Worm (Caenorhabditis elegans) whole organism, L2 larva: Measurements from ENCODE around the gene K05D4.9.

Source experiments
- C34F6.9 ChIP-seq: fragments of 150-350 bp; optimal IDR thresholded peaks from 2 replicates; lab custom pipeline; 2014; ENCODE audit warnings: missing biosample characterization, missing genetic modification characterization
- R02D3.7 ChIP-seq: fragments of 150-350 bp; optimal IDR thresholded peaks from 2 replicates; lab custom pipeline; 2014; ENCODE audit warnings: missing biosample characterization, missing genetic modification characterization
- Y55F3AM.14 ChIP-seq: fragments of 200-800 bp; sonication (Bioruptor generic); optimal IDR thresholded peaks from 2 replicates; lab custom pipeline; 2018; ENCODE audit warnings: mild to moderate bottlenecking, missing genetic modification characterization, missing compliant biosample characterization
- ZK546.5 ChIP-seq: sonication (generic microtip); optimal IDR thresholded peaks from 2 replicates; lab custom pipeline; 2017; ENCODE audit warnings: missing biosample characterization, missing genetic modification characterization
- alr-1 ChIP-seq: fragments of 150-350 bp; optimal IDR thresholded peaks from 2 replicates; lab custom pipeline; 2014; ENCODE audit warnings: missing biosample characterization, missing genetic modification characterization
- aly-2 ChIP-seq: fragments of 150-350 bp; optimal IDR thresholded peaks from 2 replicates; lab custom pipeline; 2014; ENCODE audit warnings: missing biosample characterization, missing genetic modification characterization
- blmp-1 ChIP-seq: sonication (generic microtip); optimal IDR thresholded peaks from 2 replicates; lab custom pipeline; 2017; ENCODE audit warnings: missing genetic modification characterization, mild to moderate bottlenecking, missing compliant biosample characterization, antibody characterized with exemption, moderate library complexity; ENCODE audit not compliant: insufficient read depth
- crh-2 ChIP-seq: sonication (generic microtip); optimal IDR thresholded peaks from 2 replicates; lab custom pipeline; 2017; ENCODE audit warnings: missing biosample characterization, missing genetic modification characterization
- dmd-4 ChIP-seq: sonication (generic microtip); optimal IDR thresholded peaks from 2 replicates; lab custom pipeline; 2017; ENCODE audit warnings: missing biosample characterization, missing genetic modification characterization
- egl-27 ChIP-seq: sonication (generic microtip); optimal IDR thresholded peaks from 3 replicates; lab custom pipeline; 2017; ENCODE audit warnings: missing biosample characterization, missing genetic modification reagents, missing genetic modification characterization
- elt-1 ChIP-seq: fragments of 150-350 bp; optimal IDR thresholded peaks from 2 replicates; lab custom pipeline; 2014; ENCODE audit warnings: missing biosample characterization, missing genetic modification characterization
- elt-3 ChIP-seq: sonication (generic microtip); optimal IDR thresholded peaks from 2 replicates; lab custom pipeline; 2017; ENCODE audit warnings: missing biosample characterization, missing genetic modification characterization
- gmeb-1 ChIP-seq: fragments of 150-350 bp; optimal IDR thresholded peaks from 2 replicates; lab custom pipeline; 2014; ENCODE audit warnings: missing biosample characterization, missing genetic modification characterization
- lin-13 ChIP-seq: fragments of 150-350 bp; optimal IDR thresholded peaks from 2 replicates; lab custom pipeline; 2014; ENCODE audit warnings: missing biosample characterization, missing genetic modification reagents, missing genetic modification characterization
- lin-39 ChIP-seq: fragments of 150-350 bp; optimal IDR thresholded peaks from 2 replicates; lab custom pipeline; 2014; ENCODE audit warnings: missing biosample characterization, missing genetic modification reagents, missing genetic modification characterization
- lsy-2 ChIP-seq, 2 experiments: fragments of 150-350 bp in 1 of 2; sonication (generic microtip) in 1 of 2; optimal IDR thresholded peaks; 2 replicates each; lab custom pipeline; 2014 to 2017; ENCODE audit warnings: missing biosample characterization in 2 of 2, missing genetic modification characterization in 2 of 2
- mab-5 ChIP-seq: fragments of 150-350 bp; optimal IDR thresholded peaks from 2 replicates; lab custom pipeline; 2014; ENCODE audit warnings: missing biosample characterization, missing genetic modification characterization
- mbf-1 ChIP-seq: sonication (generic microtip); optimal IDR thresholded peaks from 2 replicates; lab custom pipeline; 2017; ENCODE audit warnings: missing biosample characterization, missing genetic modification characterization
- nhr-11 ChIP-seq: fragments of 150-350 bp; optimal IDR thresholded peaks from 2 replicates; lab custom pipeline; 2014; ENCODE audit warnings: missing biosample characterization, missing genetic modification characterization
- nhr-12 ChIP-seq: fragments of 150-350 bp; optimal IDR thresholded peaks from 2 replicates; lab custom pipeline; 2014; ENCODE audit warnings: missing biosample characterization, missing genetic modification characterization
- nhr-129 ChIP-seq: fragments of 150-350 bp; optimal IDR thresholded peaks from 2 replicates; lab custom pipeline; 2014; ENCODE audit warnings: missing biosample characterization, missing genetic modification characterization
- nhr-21 ChIP-seq: fragments of 150-350 bp; optimal IDR thresholded peaks from 2 replicates; lab custom pipeline; 2014; ENCODE audit warnings: missing biosample characterization, missing genetic modification characterization
- nhr-237 ChIP-seq: fragments of 150-350 bp; optimal IDR thresholded peaks from 2 replicates; lab custom pipeline; 2014; ENCODE audit warnings: missing biosample characterization, missing genetic modification characterization
- nhr-6 ChIP-seq: fragments of 150-350 bp; optimal IDR thresholded peaks from 2 replicates; lab custom pipeline; 2014; ENCODE audit warnings: missing biosample characterization, missing genetic modification characterization
- nhr-77 ChIP-seq: fragments of 150-350 bp; optimal IDR thresholded peaks from 2 replicates; lab custom pipeline; 2014; ENCODE audit warnings: missing biosample characterization, missing genetic modification characterization
- sem-4 ChIP-seq: fragments of 150-350 bp; optimal IDR thresholded peaks from 2 replicates; lab custom pipeline; 2014; ENCODE audit warnings: missing biosample characterization, missing genetic modification reagents, missing genetic modification characterization
- sma-3 ChIP-seq: sonication (generic microtip); optimal IDR thresholded peaks from 2 replicates; lab custom pipeline; 2016; ENCODE audit warnings: missing genetic modification reagents, missing genetic modification characterization, missing compliant biosample characterization
- unc-39 ChIP-seq: fragments of 150-350 bp; optimal IDR thresholded peaks from 2 replicates; lab custom pipeline; 2014; ENCODE audit warnings: missing biosample characterization, missing genetic modification characterization
- unc-55 ChIP-seq: fragments of 150-350 bp; sonication (generic microtip); optimal IDR thresholded peaks from 3 replicates; lab custom pipeline; 2014; ENCODE audit warnings: missing biosample characterization, missing genetic modification reagents, missing genetic modification characterization
- unc-62 ChIP-seq: fragments of 150-350 bp; optimal IDR thresholded peaks from 2 replicates; lab custom pipeline; 2014; ENCODE audit warnings: missing biosample characterization, missing genetic modification reagents, missing genetic modification characterization
- ztf-11 ChIP-seq: sonication (generic microtip); optimal IDR thresholded peaks from 2 replicates; lab custom pipeline; 2017; ENCODE audit warnings: missing biosample characterization, missing genetic modification characterization
- ztf-4 ChIP-seq: fragments of 150-350 bp; optimal IDR thresholded peaks from 2 replicates; lab custom pipeline; 2014; ENCODE audit warnings: missing biosample characterization, missing genetic modification characterization

Gene K05D4.9

DNA sequence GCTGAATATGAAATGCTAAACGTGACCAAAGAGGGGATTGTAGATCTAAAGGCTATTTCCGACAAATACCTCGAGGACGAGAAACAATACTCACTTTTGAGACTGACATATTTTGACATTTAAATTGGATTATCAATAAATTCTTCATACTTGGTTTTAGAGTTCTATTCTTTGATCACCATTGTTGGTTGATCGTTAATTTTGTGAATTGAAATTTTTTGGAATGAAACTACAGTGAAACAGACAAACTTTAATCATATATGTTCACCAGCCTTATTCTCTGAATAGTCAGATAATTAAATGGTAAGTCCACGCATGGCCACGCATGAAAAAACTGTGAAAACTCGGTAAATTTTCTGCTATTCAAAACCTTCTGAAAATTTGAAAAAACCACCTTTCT, 31.0 kb upstream of the K05D4.9 start, which contains the start of gene F11A5.18:
Gene F11A5.18 (plus strand): TSS at position 301 of the 400 bp plus-strand sequence.
- TF ChIP-seq C34F6.9 (tag; lab: Kevin White, UChicago) (no peak), alr-1 (tag; lab: Kevin White, UChicago) (no peak), egl-27 (tag; lab: Kevin White, UChicago) (no peak), unc-62 (GFP tag; lab: Kevin White, UChicago) (no peak), ZK546.5 (tag; lab: Kevin White, UChicago) (no peak), Y55F3AM.14 (GFP tag; lab: Kevin White, UChicago) (no peak)

DNA sequence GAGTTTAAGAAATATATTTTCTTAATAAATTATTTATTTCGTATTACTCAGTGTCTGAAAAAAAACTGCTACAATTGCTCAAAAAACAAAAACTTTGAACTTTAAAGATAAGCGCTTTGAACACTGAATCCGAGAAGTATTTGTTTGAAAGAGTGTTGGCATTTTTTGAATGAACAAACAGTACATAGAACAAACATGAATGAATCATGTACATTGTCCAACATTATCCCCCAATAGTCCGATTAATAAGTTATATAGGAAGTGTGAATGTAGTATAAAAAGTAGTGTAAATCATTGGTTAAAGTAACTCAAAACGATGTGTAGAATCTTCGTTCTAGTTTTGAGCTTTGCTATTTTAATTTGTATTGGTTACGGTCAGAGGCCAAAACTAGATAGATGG, 30.1 kb upstream of the K05D4.9 start, which contains the start of gene F11A5.17:
Gene F11A5.17 (plus strand): TSS at position 301 of the 400 bp plus-strand sequence.
- no peak for TF ChIP-seq unc-39
- no peak for TF ChIP-seq crh-2 (tag; lab: Kevin White, UChicago)
- no peak for TF ChIP-seq nhr-21 (tag; lab: Kevin White, UChicago)
- TF ChIP-seq lin-13 (GFP tag; lab: Kevin White, UChicago) = no peak
- TF ChIP-seq lsy-2 (tag; optimal IDR thresholded peaks at IDR 0.05; lab: Kevin White, UChicago) = no peak
- no peak for TF ChIP-seq ztf-11 (tag; lab: Kevin White, UChicago)
- TF ChIP-seq egl-27 (tag; lab: Kevin White, UChicago) = no peak
- no peak for TF ChIP-seq nhr-11 (tag; lab: Kevin White, UChicago)
- TF ChIP-seq C34F6.9 (tag; lab: Kevin White, UChicago) = no peak
- TF ChIP-seq blmp-1 (tag; lab: Kevin White, UChicago) = no peak

DNA sequence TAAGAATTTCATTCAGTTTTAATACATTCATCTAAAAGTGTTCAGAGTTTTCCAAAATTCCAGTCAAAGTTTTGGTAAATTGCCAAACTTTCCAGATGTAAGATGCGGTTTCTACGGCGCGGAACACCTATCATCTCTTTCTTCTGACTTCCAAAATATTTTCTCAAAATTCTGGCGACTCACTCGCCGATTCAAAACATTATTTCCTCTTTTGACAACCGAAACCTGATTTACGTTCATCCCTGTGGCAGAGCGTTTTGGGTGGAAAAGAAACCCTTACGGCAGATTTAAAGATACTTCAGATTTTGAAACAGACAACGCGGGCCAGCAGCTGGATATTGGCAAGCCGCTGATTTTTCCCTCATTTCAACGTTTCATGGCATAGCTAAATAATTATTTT, 26.4 kb upstream of the K05D4.9 start, which contains the start of gene F11A5.5:
Gene F11A5.5 (plus strand): TSS at position 301 of the 400 bp plus-strand sequence.
- TF ChIP-seq dmd-4 (tag; lab: Kevin White, UChicago) = no peak
- TF ChIP-seq ztf-4 (tag; lab: Kevin White, UChicago) = no peak
- TF ChIP-seq, all 48 proteins: peak for 0

- no peak for TF ChIP-seq mbf-1
- TF ChIP-seq C34F6.9 (tag; lab: Kevin White, UChicago) = no peak
- TF ChIP-seq gmeb-1 = no peak
- TF ChIP-seq dmd-4 (tag; lab: Kevin White, UChicago) = no peak
- TF ChIP-seq nhr-129 (tag; lab: Kevin White, UChicago) = no peak
- no peak for TF ChIP-seq unc-55 (GFP tag; lab: Kevin White, UChicago)
- TF ChIP-seq egl-27 (tag; lab: Kevin White, UChicago) = no peak
Measured at ce11 chrV:16195379-16195778, 23.8 kb upstream of the K05D4.9 start, which contains the start of gene rabr-3. Gene rabr-3, plus strand, starts transcription at chrV:16195679.

DNA sequence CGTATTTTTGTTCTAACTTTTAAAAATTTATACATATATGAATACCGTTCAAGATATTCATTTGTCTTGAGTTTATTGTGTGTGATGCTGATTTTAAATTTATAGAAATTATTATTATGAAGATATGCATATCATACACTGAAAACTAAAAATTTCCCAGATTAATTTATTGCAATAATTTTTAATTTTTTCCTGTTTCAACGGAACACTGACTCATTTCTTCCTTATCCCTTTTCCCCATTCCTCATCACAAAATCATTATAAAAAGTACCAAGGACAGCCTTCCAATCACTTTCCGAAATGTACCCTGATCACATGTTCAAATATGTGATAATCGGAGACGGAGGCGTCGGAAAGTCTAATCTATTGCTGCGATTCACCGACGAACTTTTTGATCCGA, 23.0 kb upstream of the K05D4.9 start, which contains the start of gene rabr-4:
Gene rabr-4 (plus strand): TSS at position 301 of the 400 bp plus-strand sequence.
- TF ChIP-seq Y55F3AM.14 (GFP tag; lab: Kevin White, UChicago) (no peak), elt-1 (no peak), unc-39 (no peak), nhr-129 (tag; lab: Kevin White, UChicago) (no peak), sma-3 (GFP tag; lab: Kevin White, UChicago) (no peak), nhr-77 (tag; lab: Kevin White, UChicago) (no peak), lin-39 (no peak), unc-55 (GFP tag; lab: Kevin White, UChicago) (no peak), nhr-12 (no peak), alr-1 (tag; lab: Kevin White, UChicago) (no peak), nhr-21 (tag; lab: Kevin White, UChicago) (no peak), aly-2 (tag; lab: Kevin White, UChicago) (no peak), mab-5 (no peak), blmp-1 (tag; lab: Kevin White, UChicago) (no peak)

DNA sequence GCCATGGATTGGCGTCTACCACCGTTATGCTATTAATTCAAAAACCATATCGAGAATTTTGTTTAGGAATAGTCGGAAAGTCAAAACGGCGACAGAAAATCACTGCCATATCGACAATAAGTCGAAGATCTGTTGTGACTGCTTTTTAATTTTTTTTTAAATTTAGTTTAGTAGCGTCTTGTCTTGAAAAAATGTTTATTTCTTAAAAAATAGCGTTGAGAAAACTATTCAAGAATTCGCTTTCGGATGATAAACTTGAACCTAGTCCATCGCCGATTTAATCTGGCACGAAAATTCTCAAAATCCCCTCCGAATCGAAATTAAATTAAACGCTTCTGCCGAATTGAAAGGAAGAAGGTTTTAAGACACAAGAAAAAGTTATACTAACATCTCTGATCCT, 20.5 kb upstream of the K05D4.9 start, which contains the start of gene srh-279:
Gene srh-279 (plus strand): TSS at position 301 of the 400 bp plus-strand sequence.
- TF ChIP-seq ztf-11 (tag; lab: Kevin White, UChicago) (no peak), crh-2 (tag; lab: Kevin White, UChicago) (no peak), nhr-6 (no peak), sem-4 (tag; lab: Kevin White, UChicago) (no peak), dmd-4 (tag; lab: Kevin White, UChicago) (no peak), sma-3 (GFP tag; lab: Kevin White, UChicago) (no peak), elt-1 (no peak), nhr-237 (tag; lab: Kevin White, UChicago) (no peak), unc-62 (GFP tag; lab: Kevin White, UChicago) (no peak), R02D3.7 (no peak), elt-3 (tag; lab: Kevin White, UChicago) (no peak)
